Worm (Caenorhabditis elegans) whole organism, L1 larva: Measurements from ENCODE around the gene B0416.11.

Experiments used
- C04F5.9 ChIP-seq: sonication (generic microtip); optimal IDR thresholded peaks from 2 replicates; lab custom pipeline; 2016; ENCODE audit warnings: missing genetic modification characterization, missing compliant biosample characterization
- F16B12.6 ChIP-seq: fragments of 150-350 bp; optimal IDR thresholded peaks from 2 replicates; lab custom pipeline; 2014; ENCODE audit warnings: missing biosample characterization, missing genetic modification characterization
- Y116A8C.19 ChIP-seq: sonication (generic microtip); optimal IDR thresholded peaks from 2 replicates; lab custom pipeline; 2016; ENCODE audit warnings: missing compliant biosample characterization, missing genetic modification characterization, borderline replicate concordance
- aha-1 ChIP-seq: fragments of 150-350 bp; optimal IDR thresholded peaks from 2 replicates; lab custom pipeline; 2014; ENCODE audit warnings: missing biosample characterization, missing genetic modification characterization
- ama-1 ChIP-seq: fragments of 150-350 bp; optimal IDR thresholded peaks from 2 replicates; lab custom pipeline; 2014
- blmp-1 ChIP-seq: fragments of 150-350 bp; optimal IDR thresholded peaks from 2 replicates; lab custom pipeline; 2014; ENCODE audit warnings: missing biosample characterization, missing genetic modification characterization
- ceh-82 ChIP-seq, 3 experiments: fragments of 150-350 bp in 1 of 3; sonication (generic microtip) in 2 of 3; optimal IDR thresholded peaks; 2 replicates each; lab custom pipeline; 2014 to 2017; ENCODE audit warnings: missing biosample characterization in 3 of 3, missing genetic modification characterization in 3 of 3
- ces-1 ChIP-seq: fragments of 150-350 bp; optimal IDR thresholded peaks from 2 replicates; lab custom pipeline; 2014; ENCODE audit warnings: missing biosample characterization, missing genetic modification reagents, missing genetic modification characterization
- dpl-1 ChIP-seq, 3 experiments: fragments of 150-350 bp in 2 of 3; sonication (generic microtip) in 1 of 3; optimal IDR thresholded peaks; 2 replicates each; lab custom pipeline; 2014 to 2017; ENCODE audit warnings: missing biosample characterization in 3 of 3, missing genetic modification characterization in 3 of 3, missing genetic modification reagents in 3 of 3
- dsc-1 ChIP-seq: sonication (generic microtip); optimal IDR thresholded peaks from 2 replicates; lab custom pipeline; 2016; ENCODE audit warnings: mild to moderate bottlenecking, missing genetic modification characterization, missing compliant biosample characterization
- egl-27 ChIP-seq, 2 experiments: fragments of 150-350 bp in 1 of 2; sonication (generic microtip); optimal IDR thresholded peaks; 3 replicates each; lab custom pipeline; 2017 to 2018; ENCODE audit warnings: missing biosample characterization in 2 of 2, missing genetic modification characterization in 2 of 2, missing genetic modification reagents in 2 of 2
- elt-2 ChIP-seq: sonication (generic microtip); optimal IDR thresholded peaks from 2 replicates; lab custom pipeline; 2016; ENCODE audit warnings: missing genetic modification characterization, mild to moderate bottlenecking, inconsistent platforms, missing compliant biosample characterization, missing genetic modification reagents
- fkh-4 ChIP-seq: sonication (generic microtip); optimal IDR thresholded peaks from 2 replicates; lab custom pipeline; 2016; ENCODE audit warnings: missing compliant biosample characterization, missing genetic modification characterization, borderline replicate concordance
- fkh-8 ChIP-seq: sonication (generic microtip); optimal IDR thresholded peaks from 2 replicates; lab custom pipeline; 2016; ENCODE audit warnings: mild to moderate bottlenecking, missing genetic modification characterization, missing compliant biosample characterization
- fos-1 ChIP-seq: fragments of 150-350 bp; optimal IDR thresholded peaks from 2 replicates; lab custom pipeline; 2014; ENCODE audit warnings: missing biosample characterization, missing genetic modification characterization
- grh-1 ChIP-seq: fragments of 200-800 bp; sonication (Bioruptor generic); IDR thresholded peaks from 2 replicates; pipeline ENCODE4 v1.3.6; 2022; ENCODE audit warnings: missing genetic modification reagents, missing genetic modification characterization, missing compliant biosample characterization
- hlh-17 ChIP-seq: fragments of 200-800 bp; sonication (Bioruptor generic); optimal IDR thresholded peaks from 2 replicates; lab custom pipeline; 2018; ENCODE audit warnings: missing genetic modification characterization, mild to moderate bottlenecking, missing compliant biosample characterization, moderate library complexity, borderline replicate concordance
- irx-1 ChIP-seq: sonication (generic microtip); optimal IDR thresholded peaks from 2 replicates; lab custom pipeline; 2016; ENCODE audit warnings: missing genetic modification characterization, missing compliant biosample characterization
- isw-1 ChIP-seq: fragments of 200-800 bp; sonication (Bioruptor generic); IDR thresholded peaks from 2 replicates; pipeline ENCODE4 v1.3.6; 2022; ENCODE audit warnings: missing genetic modification characterization, missing compliant biosample characterization
- lin-14 ChIP-seq: fragments of 200-800 bp; sonication (Bioruptor generic); optimal IDR thresholded peaks from 2 replicates; lab custom pipeline; 2018; ENCODE audit warnings: mild to moderate bottlenecking, missing genetic modification characterization, moderate library complexity, missing compliant biosample characterization
- lin-35 ChIP-seq, 2 experiments: fragments of 150-350 bp; optimal IDR thresholded peaks; 2 replicates each; lab custom pipeline; 2014; ENCODE audit warnings: missing biosample characterization in 2 of 2, missing genetic modification characterization in 2 of 2, missing genetic modification reagents in 2 of 2
- lir-3 ChIP-seq: sonication (generic microtip); optimal IDR thresholded peaks from 2 replicates; lab custom pipeline; 2016; ENCODE audit warnings: mild to moderate bottlenecking, missing genetic modification characterization, moderate library complexity, missing compliant biosample characterization; ENCODE audit not compliant: poor library complexity
- lsy-2 ChIP-seq, 2 experiments: fragments of 150-350 bp; optimal IDR thresholded peaks; 2 replicates each; lab custom pipeline; 2014; ENCODE audit warnings: missing biosample characterization in 2 of 2, missing genetic modification characterization in 2 of 2
- mdl-1 ChIP-seq, 2 experiments: fragments of 150-350 bp; optimal IDR thresholded peaks; 2 replicates each; lab custom pipeline; 2014 to 2017; ENCODE audit warnings: missing biosample characterization in 2 of 2, missing genetic modification characterization in 2 of 2, inconsistent platforms in 1 of 2
- mef-2 ChIP-seq: fragments of 150-350 bp; optimal IDR thresholded peaks from 2 replicates; lab custom pipeline; 2014; ENCODE audit warnings: missing biosample characterization, missing genetic modification characterization
- nhr-237 ChIP-seq: fragments of 150-350 bp; optimal IDR thresholded peaks from 2 replicates; lab custom pipeline; 2014; ENCODE audit warnings: missing biosample characterization, missing genetic modification characterization
- nhr-47 ChIP-seq: sonication (generic microtip); optimal IDR thresholded peaks from 2 replicates; lab custom pipeline; 2016; ENCODE audit warnings: mild to moderate bottlenecking, missing genetic modification characterization, moderate library complexity, missing compliant biosample characterization
- nhr-71 ChIP-seq: sonication (generic microtip); optimal IDR thresholded peaks from 2 replicates; lab custom pipeline; 2016; ENCODE audit warnings: mild to moderate bottlenecking, missing genetic modification characterization, moderate library complexity, missing compliant biosample characterization
- nhr-85 ChIP-seq: sonication (generic microtip); peaks from one replicate; lab custom pipeline; 2016; ENCODE audit warnings: missing genetic modification characterization, inconsistent platforms, missing compliant biosample characterization
- rnt-1 ChIP-seq: sonication (generic microtip); optimal IDR thresholded peaks from 2 replicates; lab custom pipeline; 2016; ENCODE audit warnings: mild to moderate bottlenecking, missing genetic modification characterization, moderate library complexity, missing compliant biosample characterization
- sox-4 ChIP-seq: sonication (generic microtip); optimal IDR thresholded peaks from 2 replicates; lab custom pipeline; 2016; ENCODE audit warnings: missing genetic modification characterization, missing compliant biosample characterization
- tbx-2 ChIP-seq: sonication (generic microtip); optimal IDR thresholded peaks from 2 replicates; lab custom pipeline; 2016; ENCODE audit warnings: missing genetic modification characterization, missing compliant biosample characterization
- unc-130 ChIP-seq: fragments of 150-350 bp; optimal IDR thresholded peaks from 2 replicates; lab custom pipeline; 2017; ENCODE audit warnings: missing biosample characterization, missing genetic modification characterization, inconsistent platforms
- unc-98 ChIP-seq: fragments of 200-800 bp; sonication (Bioruptor generic); IDR thresholded peaks from 2 replicates; pipeline ENCODE4 v1.3.6; 2022; ENCODE audit warnings: missing genetic modification characterization, missing compliant biosample characterization
- vab-15 ChIP-seq: sonication (generic microtip); optimal IDR thresholded peaks from 2 replicates; lab custom pipeline; 2017; ENCODE audit warnings: missing genotype, mild to moderate bottlenecking, missing genetic modification characterization, missing compliant biosample characterization
- xbp-1 ChIP-seq: sonication (generic microtip); optimal IDR thresholded peaks from 2 replicates; lab custom pipeline; 2016; ENCODE audit warnings: missing genetic modification characterization, missing compliant biosample characterization

B0416.11 gene

DNA sequence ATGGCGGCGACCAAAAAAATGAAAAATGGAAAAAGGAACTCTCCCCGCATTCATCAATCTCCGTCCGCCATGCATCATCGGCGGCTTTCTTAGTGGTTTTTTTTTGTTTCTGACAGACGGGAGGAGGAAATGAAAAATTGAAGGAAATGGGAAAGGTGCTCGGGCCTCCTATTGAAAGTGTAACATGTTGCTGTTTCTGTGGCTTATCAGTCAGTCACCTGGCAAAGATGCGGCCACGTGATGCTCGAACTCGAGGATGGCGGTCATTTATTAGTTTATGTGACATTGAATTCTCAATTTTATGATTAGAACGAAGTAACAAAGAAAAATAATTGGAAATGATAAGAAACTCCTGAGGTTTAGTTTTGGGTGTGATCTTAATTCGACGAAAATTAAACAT lies 18.3 kb downstream of the B0416.11 start (continued):
- TF ChIP-seq nhr-47 (tag; lab: Kevin White, UChicago) (no peak), xbp-1 (tag; lab: Kevin White, UChicago) (no peak)

DNA sequence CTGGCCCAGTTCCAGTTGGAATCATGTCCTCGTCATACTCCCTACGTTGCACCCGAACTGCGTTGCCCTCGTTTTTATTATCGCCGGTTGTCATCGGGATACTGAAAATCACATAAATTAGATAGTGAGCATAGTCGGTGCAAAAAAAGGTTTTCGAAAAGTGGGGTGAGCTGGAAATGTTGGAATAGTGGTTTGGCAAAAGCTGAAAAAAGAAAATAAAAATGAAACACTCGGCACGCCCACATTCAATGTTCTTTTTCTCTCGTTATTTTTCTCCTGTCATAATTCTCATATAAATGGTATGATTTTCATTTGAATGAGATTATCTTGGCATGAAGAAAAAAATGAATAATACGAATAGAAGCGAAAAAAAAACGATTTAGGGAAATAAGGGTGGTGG lies 18.7 kb downstream of the B0416.11 start, which contains the start of gene F18G5.6:
Gene F18G5.6, minus strand, starts transcription at position 101 of the 400 bp plus-strand sequence.
- TF ChIP-seq C04F5.9 (tag; lab: Kevin White, UChicago) (no peak), ceh-82 (tag; optimal IDR thresholded peaks at IDR 0.05; lab: Kevin White, UChicago) (no peak), unc-98 (no peak), nhr-237 (tag; lab: Kevin White, UChicago) (no peak), F16B12.6 (tag; lab: Kevin White, UChicago) (no peak), Y116A8C.19 (tag; lab: Kevin White, UChicago) (no peak), fos-1 (tag; lab: Kevin White, UChicago) (no peak), nhr-85 (tag; lab: Kevin White, UChicago) (no peak), egl-27 (tag; optimal IDR thresholded peaks at IDR 0.05; lab: Kevin White, UChicago) (no peak), vab-15 (tag; lab: Kevin White, UChicago) (no peak)

ce11 chrX:9261626-9262189 lies 21.2 kb downstream of the B0416.11 start:
- TF ChIP-seq tbx-2 (tag; lab: Kevin White, UChicago) (no peak), aha-1 (tag; lab: Kevin White, UChicago) (no peak), elt-2 (tag; lab: Kevin White, UChicago) (peak; percentile 60), lir-3 (tag; lab: Kevin White, UChicago) (no peak), isw-1 (GFP tag; lab: Robert Waterston, UW) (no peak), blmp-1 (tag; lab: Kevin White, UChicago) (no peak), egl-27 (tag; optimal IDR thresholded peaks at IDR 0.05; lab: Kevin White, UChicago) (no peak), ama-1 (peak; percentile 61), dpl-1 (GFP tag; optimal IDR thresholded peaks at IDR 0.05; lab: Kevin White, UChicago) (no peak), irx-1 (tag; lab: Kevin White, UChicago) (no peak), lsy-2 (tag; optimal IDR thresholded peaks at IDR 0.05; lab: Kevin White, UChicago) (no peak), unc-130 (tag; lab: Kevin White, UChicago) (no peak)

ce11 chrX:9259552-9259951 lies 23.4 kb downstream of the B0416.11 start, which contains the start of gene F18G5.1:
Gene F18G5.1, plus strand, starts transcription at chrX:9259852.
- TF ChIP-seq grh-1 (GFP tag; lab: Robert Waterston, UW), result no peak
- TF ChIP-seq dsc-1, result no peak
- TF ChIP-seq mdl-1 (tag; optimal IDR thresholded peaks at IDR 0.05; lab: Kevin White, UChicago), result no peak
- TF ChIP-seq lin-14 (GFP tag; lab: Kevin White, UChicago), result no peak
- TF ChIP-seq dpl-1 (GFP tag; optimal IDR thresholded peaks at IDR 0.05; lab: Kevin White, UChicago), result no peak
- no peak for TF ChIP-seq blmp-1 (tag; lab: Kevin White, UChicago)
- TF ChIP-seq lin-35 (GFP tag; optimal IDR thresholded peaks at IDR 0.05; lab: Kevin White, UChicago), result no peak
- TF ChIP-seq xbp-1 (tag; lab: Kevin White, UChicago), result no peak
- no peak for TF ChIP-seq mef-2 (tag; lab: Kevin White, UChicago)
- no peak for TF ChIP-seq fkh-8 (tag; lab: Kevin White, UChicago)

- no peak for TF ChIP-seq nhr-47 (tag; lab: Kevin White, UChicago)
- no peak for TF ChIP-seq nhr-71
- no peak for TF ChIP-seq grh-1 (GFP tag; lab: Robert Waterston, UW)
- no peak for TF ChIP-seq sox-4 (tag; lab: Kevin White, UChicago)
- TF ChIP-seq ces-1 (GFP tag; lab: Kevin White, UChicago), result no peak
- TF ChIP-seq hlh-17, result no peak
- no peak for TF ChIP-seq fkh-4 (tag; lab: Kevin White, UChicago)
- no peak for TF ChIP-seq rnt-1
Observed at ce11 chrX:9255993-9256392, 26.9 kb downstream of the B0416.11 start.
